Fruit fly (Drosophila melanogaster): ENCODE results near the gene Ziz.

Ziz gene

DNA sequence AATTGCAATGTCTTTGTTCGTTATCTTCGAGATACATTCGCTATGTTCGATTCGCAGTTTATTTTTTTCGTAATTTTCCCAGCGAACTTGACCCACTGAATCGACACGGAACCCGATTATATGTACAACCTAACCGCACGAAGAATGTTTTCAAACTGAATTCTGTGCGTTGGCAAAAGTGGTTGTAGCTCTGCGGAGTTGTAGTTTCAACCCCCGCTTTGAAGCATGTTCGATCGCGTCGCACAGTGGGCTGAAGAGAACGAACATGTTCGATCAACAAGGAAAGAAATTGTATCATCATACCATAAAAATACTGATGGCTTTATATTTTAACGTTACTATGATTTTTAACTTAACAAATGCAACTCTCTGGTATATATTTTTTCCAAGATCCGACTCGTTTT, 48.2 kb upstream of the Ziz start:
- TF ChIP-seq Hr3 (GFP tag; optimal IDR thresholded peaks at IDR 0.05) (no peak), nerfin-1 (tag; optimal IDR thresholded peaks at IDR 0.05) (no peak), CG9215 (GFP tag; IDR thresholded peaks at IDR 0.05) (no peak), cas (GFP tag; IDR thresholded peaks at IDR 0.05) (no peak), CG1792 (GFP tag; optimal IDR thresholded peaks at IDR 0.05) (no peak), CG11504 (tag; optimal IDR thresholded peaks at IDR 0.05) (peak; percentile 30), CG9932 (GFP tag; IDR thresholded peaks at IDR 0.05) (no peak), prd (optimal IDR thresholded peaks at IDR 0.05) (no peak), prd (GFP tag; IDR thresholded peaks at IDR 0.05) (peak; percentile 34; the same call in 1 of the 3 replicates), cad (GFP tag; optimal IDR thresholded peaks at IDR 0.05) (peak; percentile 21), CG12942 (GFP tag; optimal IDR thresholded peaks at IDR 0.05) (no peak), Hsf (GFP tag; optimal IDR thresholded peaks at IDR 0.05) (peak; percentile 7), CG12299 (tag; optimal IDR thresholded peaks at IDR 0.05) (no peak), CG16813 (GFP tag; IDR thresholded peaks at IDR 0.05; ENCODE audit: partially characterized antibody) (no peak), toy (GFP tag; IDR thresholded peaks at IDR 0.05) (no peak), CG4282 (GFP tag; optimal IDR thresholded peaks at IDR 0.05) (peak; percentile 37), grau (tag; optimal IDR thresholded peaks at IDR 0.05) (peak; percentile 33), CG15514 (GFP tag; optimal IDR thresholded peaks at IDR 0.05) (no peak), CG30431 (GFP tag; optimal IDR thresholded peaks at IDR 0.05) (peak; percentile 11), Kr (GFP tag; optimal IDR thresholded peaks at IDR 0.05) (no peak), so (GFP tag; IDR thresholded peaks at IDR 0.05) (0 out of 3 replicates have a peak, but pooled peaks have one; percentile 17), CG14965 (GFP tag; optimal IDR thresholded peaks at IDR 0.05; ENCODE audit: borderline replicate concordance) (no peak), jigr1 (GFP tag; IDR thresholded peaks at IDR 0.05) (no peak), ash1 (GFP tag; optimal IDR thresholded peaks at IDR 0.05) (no peak), Med (GFP tag) (peak; percentile 85), wek (GFP tag; optimal IDR thresholded peaks at IDR 0.05) (no peak), Stat92E (GFP tag; optimal IDR thresholded peaks at IDR 0.05) (peak in 1 of 3 experiments; percentile 53), CG31224 (GFP tag; IDR thresholded peaks at IDR 0.05) (no peak), row (GFP tag; IDR thresholded peaks at IDR 0.05) (peak; percentile 25; the same call in 2 of the 3 replicates), Hr51 (GFP tag; optimal IDR thresholded peaks at IDR 0.05) (peak in 1 of 2 experiments; percentile 36), Dfd (GFP tag; optimal IDR thresholded peaks at IDR 0.05) (no peak), CG12219 (GFP tag; optimal IDR thresholded peaks at IDR 0.05) (no peak), CG13894 (tag; optimal IDR thresholded peaks at IDR 0.05) (no peak), caup (GFP tag; optimal IDR thresholded peaks at IDR 0.05; ENCODE audit: severe bottlenecking) (no peak), sens-2 (GFP tag; IDR thresholded peaks at IDR 0.05) (peak; percentile 13; the same call in 1 of the 2 replicates), tap (tag; optimal IDR thresholded peaks at IDR 0.05) (no peak), CG17359 (tag; optimal IDR thresholded peaks at IDR 0.05) (peak; percentile 10), schlank (tag; optimal IDR thresholded peaks at IDR 0.05) (no peak), Elba2 (GFP tag; optimal IDR thresholded peaks at IDR 0.05) (no peak), CG8944 (GFP tag; optimal IDR thresholded peaks at IDR 0.05) (no peak), trem (tag; optimal IDR thresholded peaks at IDR 0.05) (peak; percentile 10), maf-S (GFP tag; optimal IDR thresholded peaks at IDR 0.05) (no peak), Dref (GFP tag; IDR thresholded peaks at IDR 0.05) (no peak), gem (tag; optimal IDR thresholded peaks at IDR 0.05) (peak; percentile 22), CG11695 (GFP tag; IDR thresholded peaks at IDR 0.05) (0 out of 3 replicates have a peak, but pooled peaks have one; percentile 37), zen (tag; optimal IDR thresholded peaks at IDR 0.05) (no peak), D19A (tag; optimal IDR thresholded peaks at IDR 0.05) (peak; percentile 39), GATAe (GFP tag; conservative IDR thresholded peaks at IDR 0.05) (no peak), Lim3 (GFP tag; IDR thresholded peaks at IDR 0.05) (no peak), CG6654 (GFP tag; optimal IDR thresholded peaks at IDR 0.05) (no peak), bbx (GFP tag; IDR thresholded peaks at IDR 0.05; ENCODE audit: partially characterized antibody) (0 out of 2 replicates have a peak, but pooled peaks have one; percentile 25)

Data from whole organism, embryonic.